Worm (Caenorhabditis elegans): ENCODE data around the gene mpst-7.
"Not testable (repeated sequence)": the region's sequence is repeated elsewhere in the genome, so short reads cannot be mapped to it uniquely, and the experiment has no call there.

mpst-7 gene

ce11 chrV:12967925-12968327, 7.0 kb upstream of the mpst-7 start, which contains the start of gene R186.8 (continued):
- TF ChIP-seq hlh-11 (tag; optimal IDR thresholded peaks at IDR 0.05) (peak; percentile 79), nhr-42 (GFP tag; IDR thresholded peaks at IDR 0.05) (peak; percentile 88), lin-1 (GFP tag; IDR thresholded peaks at IDR 0.05) (peak; percentile 12; the same call in 1 of the 2 replicates), saeg-2 (GFP tag; IDR thresholded peaks at IDR 0.05) (0 out of 2 replicates have a peak, but pooled peaks have one; percentile 14), pha-4 (GFP tag; IDR thresholded peaks at IDR 0.05) (peak; percentile 77), mes-2 (tag; optimal IDR thresholded peaks at IDR 0.05; ENCODE audit: poor library complexity, severe bottlenecking) (peak; percentile 79), nhr-102 (tag; optimal IDR thresholded peaks at IDR 0.05) (peak; percentile 58), arid-1 (GFP tag; conservative IDR thresholded peaks at IDR 0.05) (peak; percentile 72), Y75B8A.6 (GFP tag; IDR thresholded peaks at IDR 0.05) (peak; percentile 45; the same call in 1 of the 2 replicates), hlh-30 (tag; optimal IDR thresholded peaks at IDR 0.05; ENCODE audit: insufficient read depth) (peak; percentile 43), D1046.2 (GFP tag; IDR thresholded peaks at IDR 0.05) (0 out of 2 replicates have a peak, but pooled peaks have one; percentile 41), dmd-6 (GFP tag; IDR thresholded peaks at IDR 0.05) (peak; percentile 94), madf-9 (GFP tag; conservative IDR thresholded peaks at IDR 0.05) (peak; percentile 70; the same call in 1 of the 2 replicates), T26A8.4 (GFP tag; IDR thresholded peaks at IDR 0.05) (peak; percentile 87; the same call in 1 of the 2 replicates), ceh-44 (GFP tag; IDR thresholded peaks at IDR 0.05) (peak; percentile 84), lim-7 (GFP tag; IDR thresholded peaks at IDR 0.05) (0 out of 2 replicates have a peak, but pooled peaks have one; percentile 10), unc-130 (GFP tag; optimal IDR thresholded peaks at IDR 0.05) (peak; percentile 66), ctbp-1 (GFP tag; IDR thresholded peaks at IDR 0.05) (peak; percentile 69; the same call in 1 of the 2 replicates), mxl-2 (GFP tag; conservative IDR thresholded peaks at IDR 0.05) (peak; percentile 62), T20F7.1 (GFP tag; optimal IDR thresholded peaks at IDR 0.05) (peak; percentile 92)
- not testable (repeated sequence) for TF ChIP-seq pha-4 (tag; optimal IDR thresholded peaks at IDR 0.05)

ce11 chrV:12967110-12967509, 6.2 kb upstream of the mpst-7 start, which contains the start of gene R186.3:
Gene R186.3, minus strand, starts transcription at chrV:12967210.
- no peak for TF ChIP-seq lir-3 (tag; optimal IDR thresholded peaks at IDR 0.05)
- no peak for TF ChIP-seq spr-1 (tag; optimal IDR thresholded peaks at IDR 0.05)
- no peak for TF ChIP-seq nhr-42 (GFP tag; IDR thresholded peaks at IDR 0.05)
- TF ChIP-seq aha-1 (tag) = no peak
- TF ChIP-seq nhr-28 (tag; optimal IDR thresholded peaks at IDR 0.05) = no peak
- TF ChIP-seq set-16 (GFP tag; IDR thresholded peaks at IDR 0.05) = no peak
- no peak for TF ChIP-seq zfp-2 (tag; optimal IDR thresholded peaks at IDR 0.05)
- no peak for TF ChIP-seq nhr-77 (tag; optimal IDR thresholded peaks at IDR 0.05)
- TF ChIP-seq cey-2 (tag; optimal IDR thresholded peaks at IDR 0.05; ENCODE audit: borderline replicate concordance, insufficient read depth) = no peak

ce11 chrV:12964076-12964475, 3.1 kb upstream of the mpst-7 start, which contains the start of gene srd-35:
Gene srd-35, plus strand, starts transcription at chrV:12964376.
- TF ChIP-seq spr-1 (tag; optimal IDR thresholded peaks at IDR 0.05) (no peak), ceh-20 (GFP tag; IDR thresholded peaks at IDR 0.05) (no peak)

- TF ChIP-seq hlh-30 (tag; optimal IDR thresholded peaks at IDR 0.05; ENCODE audit: insufficient read depth) = peak; percentile 38
- peak; percentile 37 for TF ChIP-seq nhr-28 (tag; optimal IDR thresholded peaks at IDR 0.05)
- TF ChIP-seq F37D6.2 (tag; optimal IDR thresholded peaks at IDR 0.05) = no peak
- TF ChIP-seq ceh-32 (tag; optimal IDR thresholded peaks at IDR 0.05; ENCODE audit: poor library complexity) = no peak
- TF ChIP-seq ztf-7 (tag; optimal IDR thresholded peaks at IDR 0.05) = peak; percentile 95
- TF ChIP-seq dve-1 (tag; optimal IDR thresholded peaks at IDR 0.05; ENCODE audit: insufficient read depth) = peak; percentile 52
- no peak for TF ChIP-seq unc-130 (GFP tag; optimal IDR thresholded peaks at IDR 0.05)
- TF ChIP-seq daf-16 (GFP tag; optimal IDR thresholded peaks at IDR 0.05) = peak in 1 of 2 experiments; percentile 47
- TF ChIP-seq daf-16 (tag; optimal IDR thresholded peaks at IDR 0.05) = peak; percentile 23
- peak in 1 of 2 experiments; percentile 28 for TF ChIP-seq lsy-2 (tag; optimal IDR thresholded peaks at IDR 0.05)
- TF ChIP-seq hlh-11 (tag; optimal IDR thresholded peaks at IDR 0.05) = no peak
- no peak for TF ChIP-seq nhr-41 (GFP tag; IDR thresholded peaks at IDR 0.05)
Measured at ce11 chrV:12963192-12963591, 2.3 kb upstream of the mpst-7 start, which contains the start of gene hrg-9. Gene hrg-9, minus strand, starts transcription at chrV:12963343.

Data from whole organism, L4 larva.